Worm (Caenorhabditis elegans) whole organism, dauer: ENCODE results near the gene Y69H2.17.

Experiments used
- unc-62 ChIP-seq: sonication (generic microtip); optimal IDR thresholded peaks from 2 replicates; lab custom pipeline; 2017; ENCODE audit warnings: missing biosample characterization, missing genetic modification reagents, missing genetic modification characterization

The Y69H2.17 gene

DNA sequence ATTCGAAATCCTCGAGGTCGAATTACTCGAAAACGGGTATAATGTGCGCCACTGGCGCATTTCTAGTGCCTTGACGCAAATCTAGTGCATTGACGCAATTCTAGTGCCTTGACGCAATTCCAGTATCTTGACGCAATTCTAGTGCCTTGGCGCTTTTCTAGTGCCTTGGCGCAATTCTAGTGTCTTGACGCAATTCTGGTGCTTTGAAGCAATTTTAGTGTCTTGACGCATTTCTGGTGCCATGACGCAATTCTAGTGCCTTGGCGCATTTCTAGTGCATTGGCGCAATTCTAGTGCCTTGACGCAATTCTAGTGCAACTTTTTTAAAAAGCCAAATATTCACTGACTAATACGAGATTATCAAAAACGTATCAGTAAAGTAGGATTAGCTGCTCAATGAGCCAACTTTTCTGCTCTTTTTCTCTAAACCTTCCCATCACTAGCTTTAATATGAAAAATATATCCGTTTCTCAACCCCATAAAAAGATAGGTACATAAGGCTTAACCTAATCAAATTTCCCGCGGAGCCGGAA is at the start of gene Y69H2.17:
Gene Y69H2.17 (plus strand): TSS at position 483 of the 533 bp plus-strand sequence.
- TF ChIP-seq unc-62 (GFP tag; lab: Kevin White, UChicago): no peak

DNA sequence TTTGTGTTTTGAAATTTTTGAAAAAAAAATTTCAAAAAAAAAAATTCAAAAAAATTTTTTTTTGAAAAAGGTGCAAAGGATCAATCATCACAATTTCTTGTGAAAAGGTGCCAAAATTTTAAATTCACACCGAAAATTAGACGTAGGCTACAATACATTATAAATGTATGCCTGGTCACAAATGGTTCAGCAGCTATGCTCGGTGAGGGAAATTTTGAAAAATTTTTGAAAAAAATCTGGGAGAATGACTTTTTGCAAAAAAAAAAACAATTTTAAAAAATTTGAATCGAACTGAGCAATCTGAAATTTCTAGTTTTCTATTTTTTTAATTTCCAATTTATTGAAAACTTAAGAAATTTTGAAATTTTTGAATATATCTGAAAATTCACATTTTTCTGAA is 48.5 kb upstream of the Y69H2.17 start, which contains the start of gene egas-3:
Gene egas-3 (minus strand): TSS at position 101 of the 400 bp plus-strand sequence.
- no peak for TF ChIP-seq unc-62 (GFP tag; lab: Kevin White, UChicago)

DNA sequence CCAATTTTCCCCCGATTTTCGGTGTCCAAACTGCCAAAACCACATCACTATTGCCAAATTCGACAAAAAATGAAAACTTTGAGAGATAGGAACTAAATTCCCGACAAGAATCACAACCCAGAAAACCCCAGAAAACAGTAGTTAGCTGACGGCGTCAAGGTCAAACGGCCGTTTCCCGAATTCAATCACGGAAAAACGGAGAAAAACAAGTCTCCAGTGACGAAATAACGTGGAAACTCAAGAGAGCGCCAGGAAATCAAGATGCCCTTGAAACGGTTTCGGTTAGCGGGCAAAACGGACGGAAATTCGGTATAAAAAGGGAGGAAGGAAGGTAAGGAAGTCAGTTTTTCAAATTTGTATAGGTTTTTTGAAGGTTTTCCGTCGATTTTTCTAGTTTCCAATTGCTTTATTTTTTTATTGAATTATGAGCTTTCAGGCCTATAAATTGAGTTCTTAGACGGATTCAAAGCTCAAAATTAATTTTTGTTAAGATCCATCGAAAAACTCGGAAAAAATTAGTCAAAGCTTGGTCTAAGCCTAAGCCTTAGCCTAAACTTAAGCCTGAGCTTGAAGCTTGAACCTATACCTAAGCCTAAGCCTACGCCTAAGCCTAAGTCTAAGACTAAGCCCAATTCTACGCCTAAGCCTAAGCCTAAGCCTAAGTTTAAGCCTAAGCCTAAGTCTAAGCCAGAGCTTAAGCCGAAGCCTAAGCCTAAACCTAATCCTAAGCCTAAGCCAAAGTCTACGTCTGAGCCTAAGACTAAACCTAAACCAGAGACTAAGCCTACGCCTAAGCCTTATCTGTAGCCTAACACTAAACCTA is 47.0 kb upstream of the Y69H2.17 start:
- TF ChIP-seq unc-62 (GFP tag; lab: Kevin White, UChicago): no peak

ce11 chrV:18638367-18638873 is 46.3 kb upstream of the Y69H2.17 start, which contains the start of gene col-42:
col-42 (plus strand) TSS chrV:18638484.
- no peak for TF ChIP-seq unc-62 (GFP tag; lab: Kevin White, UChicago)

DNA sequence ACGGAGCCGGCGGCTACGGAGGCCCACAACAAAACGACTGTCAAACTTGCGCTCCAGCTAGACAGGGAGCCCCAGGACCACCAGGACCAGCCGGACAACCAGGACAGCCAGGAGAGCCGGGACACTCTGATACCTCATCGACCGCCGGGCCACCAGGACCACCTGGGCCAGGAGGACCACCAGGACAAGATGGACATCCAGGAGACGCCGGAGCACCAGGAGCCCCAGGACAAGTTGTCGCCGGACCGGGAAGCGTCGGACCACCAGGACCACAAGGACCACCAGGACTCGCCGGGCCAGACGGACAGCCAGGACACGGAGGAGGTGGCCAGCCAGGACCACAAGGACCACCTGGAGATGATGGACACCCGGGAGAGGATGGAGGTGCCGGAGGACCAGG is 45.7 kb upstream of the Y69H2.17 start:
- TF ChIP-seq unc-62 (GFP tag; lab: Kevin White, UChicago): no peak

ce11 chrV:18639601-18640354 is 45.0 kb upstream of the Y69H2.17 start, which contains the start of gene egas-1:
egas-1 (plus strand) TSS chrV:18640304.
- TF ChIP-seq unc-62 (GFP tag; lab: Kevin White, UChicago): no peak

DNA sequence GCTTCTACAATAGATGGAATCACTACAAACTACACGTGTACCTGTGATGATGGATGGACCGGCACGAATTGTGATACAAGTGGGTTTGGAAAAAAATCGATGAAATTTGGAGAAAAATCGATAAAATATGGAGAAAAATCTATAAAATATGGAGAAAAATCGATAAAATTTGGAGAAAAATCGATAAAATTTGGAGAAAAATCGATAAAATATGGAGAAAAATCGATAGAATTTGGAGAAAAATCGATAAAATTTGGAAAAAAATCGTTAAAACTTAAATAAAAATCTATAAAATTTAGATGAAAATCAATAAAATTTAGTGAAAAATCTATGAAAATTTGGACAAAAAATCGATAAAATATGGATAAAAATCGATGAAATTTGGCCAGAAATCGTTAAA is 40.5 kb upstream of the Y69H2.17 start:
- TF ChIP-seq unc-62 (GFP tag; lab: Kevin White, UChicago): no peak

- TF ChIP-seq unc-62 (GFP tag; lab: Kevin White, UChicago): no peak
These were observed 34.7 kb upstream of the Y69H2.17 start, which contains the start of gene egas-2 for ce11 chrV:18650043-18650442. egas-2 (plus strand) TSS chrV:18650343.

- no peak for TF ChIP-seq unc-62 (GFP tag; lab: Kevin White, UChicago)
These were observed 28.4 kb upstream of the Y69H2.17 start for ce11 chrV:18656363-18656762.

DNA sequence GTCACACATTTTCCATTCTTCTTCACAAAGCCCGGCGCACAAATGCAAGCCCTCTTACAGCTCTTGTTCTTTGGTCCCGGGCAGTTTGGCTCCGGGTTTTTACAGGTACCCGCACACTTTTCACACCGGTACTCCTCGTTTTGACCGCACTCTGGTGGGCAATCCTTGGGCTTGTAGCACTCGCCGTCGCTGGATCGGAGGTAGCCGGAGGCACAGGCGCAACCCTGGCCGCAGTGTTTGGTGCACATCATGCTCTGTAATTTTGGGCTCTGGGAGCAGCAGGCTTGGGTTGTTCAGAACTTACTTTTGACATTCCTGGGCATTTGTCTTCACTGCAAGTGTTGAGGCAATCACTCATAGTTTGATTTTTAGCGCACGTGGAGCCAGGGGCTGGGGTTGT is 27.3 kb upstream of the Y69H2.17 start:
- no peak for TF ChIP-seq unc-62 (GFP tag; lab: Kevin White, UChicago)

DNA sequence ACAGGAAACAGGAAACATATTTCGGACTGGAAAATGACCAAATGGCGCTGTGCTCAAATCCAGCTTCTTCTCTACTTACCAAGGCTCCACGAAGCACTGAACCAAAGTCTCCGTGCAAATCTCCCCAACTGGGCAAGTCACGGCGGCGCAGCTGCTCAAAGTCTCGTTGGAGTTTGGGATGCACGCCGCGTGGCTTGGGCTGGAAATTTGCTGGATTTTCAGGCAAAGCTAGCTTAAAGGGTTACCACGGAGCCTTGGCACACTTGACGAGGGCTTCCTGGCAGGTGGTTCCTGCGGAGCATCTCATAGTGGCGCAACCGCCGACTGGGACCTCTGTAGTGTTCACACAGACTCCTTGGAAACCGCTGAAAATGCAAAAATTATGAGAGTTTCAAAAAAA is 25.8 kb upstream of the Y69H2.17 start:
- no peak for TF ChIP-seq unc-62 (GFP tag; lab: Kevin White, UChicago)

DNA sequence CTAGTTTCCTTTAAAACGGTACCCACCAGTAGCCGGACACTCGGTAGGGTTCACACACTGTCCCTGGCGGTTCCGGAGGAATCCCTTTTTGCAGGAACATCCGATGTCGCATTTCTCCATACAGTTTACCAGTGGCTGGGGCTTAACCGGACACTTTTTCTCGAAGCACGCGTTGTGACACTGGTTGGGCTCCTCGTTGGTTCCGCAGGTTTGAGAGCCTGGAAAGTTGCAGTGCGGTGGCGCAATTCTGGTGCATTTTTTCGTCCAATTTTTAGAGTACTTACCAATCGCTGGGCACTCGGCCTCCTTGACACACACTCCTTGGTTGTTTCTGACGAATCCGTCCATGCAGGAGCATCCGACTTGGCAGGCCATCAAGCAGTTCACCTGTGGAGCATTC is 22.4 kb upstream of the Y69H2.17 start:
- no peak for TF ChIP-seq unc-62 (GFP tag; lab: Kevin White, UChicago)

DNA sequence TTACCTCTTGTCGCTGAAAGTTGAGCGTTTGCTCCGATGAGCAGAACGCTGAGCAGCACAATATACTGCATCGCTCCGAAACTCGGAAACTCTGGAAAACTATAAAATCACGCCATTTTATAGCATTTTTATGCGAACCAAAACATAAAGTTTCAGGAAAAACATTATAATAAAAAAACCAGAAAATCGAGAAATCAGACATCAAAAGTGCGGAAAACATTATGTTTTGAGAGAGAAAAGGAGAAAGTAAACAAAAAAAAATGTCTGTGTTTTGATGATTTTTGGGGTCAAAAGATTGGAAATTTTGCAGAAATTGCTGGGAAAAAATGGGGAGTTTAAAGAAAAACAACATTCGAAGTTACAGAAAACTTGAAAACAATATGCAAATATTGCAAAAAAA is 20.7 kb upstream of the Y69H2.17 start, which contains the start of gene Y69H2.3:
Gene Y69H2.3 (minus strand): TSS at position 101 of the 400 bp plus-strand sequence.
- no peak for TF ChIP-seq unc-62 (GFP tag; lab: Kevin White, UChicago)

- no peak for TF ChIP-seq unc-62 (GFP tag; lab: Kevin White, UChicago)
These were observed 17.6 kb upstream of the Y69H2.17 start for ce11 chrV:18667179-18667578.

DNA sequence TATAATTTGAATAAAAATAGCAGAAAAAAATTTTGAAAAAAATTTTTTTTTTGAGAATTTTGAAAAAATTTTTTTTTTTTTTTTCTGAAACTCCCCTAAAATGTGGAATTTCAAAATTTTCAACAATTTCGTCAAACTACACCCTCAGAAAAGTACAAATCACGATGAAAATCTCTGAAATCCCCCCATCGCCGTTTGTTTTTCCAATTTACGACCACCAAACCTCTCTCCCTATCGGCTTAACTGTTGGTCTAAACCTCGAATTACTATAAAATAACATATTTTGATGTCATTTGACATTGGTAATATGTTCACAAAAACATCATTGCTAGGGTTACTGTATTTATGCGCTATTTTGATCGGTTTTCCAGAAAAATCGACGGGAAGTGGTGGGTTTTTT is 14.7 kb upstream of the Y69H2.17 start, which contains the start of gene Y69H2.10:
Gene Y69H2.10 (plus strand): TSS at position 301 of the 400 bp plus-strand sequence.
- TF ChIP-seq unc-62 (GFP tag; lab: Kevin White, UChicago): no peak
